Worm (Caenorhabditis elegans): ENCODE data around the gene ZK546.2.

ZK546.2 gene

DNA sequence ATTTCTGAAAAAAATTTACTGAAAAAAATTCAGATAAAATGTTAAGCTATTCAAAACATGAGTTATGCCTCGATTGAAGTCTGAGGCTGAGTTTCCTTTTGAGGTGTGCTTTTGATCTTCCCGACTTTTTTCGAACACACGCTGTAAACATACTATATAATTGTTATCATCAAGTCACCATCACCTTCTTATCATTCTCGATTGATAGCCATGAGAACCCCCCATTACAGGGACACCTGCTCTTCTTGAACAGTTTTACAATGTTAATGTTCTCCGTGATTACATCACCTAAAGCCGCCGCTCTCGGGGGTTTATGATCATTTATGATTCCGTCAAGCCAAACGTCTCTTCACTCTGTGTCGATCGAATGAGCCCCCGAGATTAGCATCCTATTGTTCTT is 38.3 kb downstream of the ZK546.2 start:
- TF ChIP-seq tab-1 (GFP tag; IDR thresholded peaks at IDR 0.05) (no peak), ztf-23 (GFP tag; IDR thresholded peaks at IDR 0.05) (no peak), flt-1 (GFP tag; IDR thresholded peaks at IDR 0.05) (no peak), klf-2 (GFP tag; conservative IDR thresholded peaks at IDR 0.05) (no peak), ref-1 (GFP tag; conservative IDR thresholded peaks at IDR 0.05) (no peak), T22C8.4 (GFP tag; IDR thresholded peaks at IDR 0.05) (no peak), med-1 (GFP tag; optimal IDR thresholded peaks at IDR 0.05; ENCODE audit: insufficient read depth) (no peak), ztf-29 (GFP tag; IDR thresholded peaks at IDR 0.05) (no peak), cog-1 (tag; optimal IDR thresholded peaks at IDR 0.05) (no peak)

DNA sequence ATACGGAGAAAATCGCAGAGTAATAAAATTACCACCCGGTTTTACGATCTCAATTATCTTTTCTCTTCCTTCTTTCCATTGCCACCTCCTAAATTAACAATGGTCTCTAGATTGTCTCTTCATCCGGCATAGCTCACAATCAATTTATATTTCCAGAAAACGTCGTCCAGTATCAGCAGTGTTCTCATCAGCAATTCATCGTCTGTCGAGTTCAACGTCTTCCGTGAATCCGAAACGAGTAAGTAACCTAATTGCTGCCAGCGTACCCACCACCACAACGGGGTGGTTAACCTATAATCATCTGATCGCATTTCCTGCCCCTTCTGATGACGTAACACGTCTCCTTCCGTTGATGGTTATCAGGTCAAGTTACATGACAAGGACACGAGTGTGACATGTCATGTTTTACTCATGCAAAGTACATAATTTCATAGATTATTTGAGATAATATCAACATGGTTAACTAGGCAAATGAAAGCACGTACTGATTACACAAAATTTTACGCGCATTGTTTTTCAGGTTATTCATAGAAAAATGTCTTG is 40.2 kb downstream of the ZK546.2 start:
- no peak for TF ChIP-seq cog-1 (tag; optimal IDR thresholded peaks at IDR 0.05)
- TF ChIP-seq klf-2 (GFP tag; conservative IDR thresholded peaks at IDR 0.05) = no peak
- TF ChIP-seq ref-1 (GFP tag; conservative IDR thresholded peaks at IDR 0.05) = no peak
- no peak for TF ChIP-seq flt-1 (GFP tag; IDR thresholded peaks at IDR 0.05)
- TF ChIP-seq ztf-23 (GFP tag; IDR thresholded peaks at IDR 0.05) = no peak
- no peak for TF ChIP-seq tab-1 (GFP tag; IDR thresholded peaks at IDR 0.05)
- no peak for TF ChIP-seq med-1 (GFP tag; optimal IDR thresholded peaks at IDR 0.05; ENCODE audit: insufficient read depth)
- no peak for TF ChIP-seq T22C8.4 (GFP tag; IDR thresholded peaks at IDR 0.05)
- no peak for TF ChIP-seq ztf-29 (GFP tag; IDR thresholded peaks at IDR 0.05)

DNA sequence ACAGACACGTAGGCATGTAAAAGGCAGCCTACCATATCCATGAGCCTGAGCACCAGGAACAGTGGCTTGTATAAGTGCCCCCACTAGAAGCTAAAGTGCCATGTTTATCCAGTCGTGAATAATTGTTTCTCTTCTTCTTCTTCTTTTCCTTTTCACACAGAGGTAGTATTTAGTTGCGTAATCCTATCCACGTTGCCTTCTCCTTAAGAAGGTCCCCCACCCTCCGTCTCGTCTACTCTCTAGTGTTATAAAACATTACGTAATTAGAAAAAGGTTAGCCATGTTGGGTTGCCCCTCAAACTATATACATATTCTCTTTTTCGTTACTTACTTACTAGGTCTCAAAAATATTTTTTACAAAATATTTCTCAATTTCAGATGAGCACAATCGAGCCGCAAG is 40.8 kb downstream of the ZK546.2 start:
- no peak for TF ChIP-seq T22C8.4 (GFP tag; IDR thresholded peaks at IDR 0.05)
- TF ChIP-seq ztf-23 (GFP tag; IDR thresholded peaks at IDR 0.05) = no peak
- no peak for TF ChIP-seq tab-1 (GFP tag; IDR thresholded peaks at IDR 0.05)
- no peak for TF ChIP-seq ztf-29 (GFP tag; IDR thresholded peaks at IDR 0.05)
- TF ChIP-seq ref-1 (GFP tag; conservative IDR thresholded peaks at IDR 0.05) = no peak
- no peak for TF ChIP-seq cog-1 (tag; optimal IDR thresholded peaks at IDR 0.05)
- TF ChIP-seq klf-2 (GFP tag; conservative IDR thresholded peaks at IDR 0.05) = no peak
- no peak for TF ChIP-seq flt-1 (GFP tag; IDR thresholded peaks at IDR 0.05)
- TF ChIP-seq med-1 (GFP tag; optimal IDR thresholded peaks at IDR 0.05; ENCODE audit: insufficient read depth) = no peak

DNA sequence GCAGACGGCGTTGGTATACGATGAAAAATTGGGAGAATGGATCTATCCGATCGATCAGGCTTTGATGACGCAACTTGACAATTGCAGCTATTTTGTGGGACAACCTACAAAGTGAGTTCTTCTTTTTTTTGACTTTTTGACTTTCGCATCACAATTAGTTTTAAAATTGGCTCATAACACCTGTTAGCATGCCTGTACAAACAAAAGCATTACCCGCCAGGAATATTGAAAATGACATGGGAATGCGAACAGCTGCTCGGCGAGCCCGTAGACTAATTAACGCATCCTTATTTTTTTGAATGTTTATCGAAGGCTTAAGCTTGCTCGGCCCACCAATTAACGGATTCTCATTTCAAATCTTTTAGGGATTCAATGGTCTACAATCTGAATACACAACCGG is 41.4 kb downstream of the ZK546.2 start:
- TF ChIP-seq flt-1 (GFP tag; IDR thresholded peaks at IDR 0.05) (no peak), ztf-29 (GFP tag; IDR thresholded peaks at IDR 0.05) (no peak), T22C8.4 (GFP tag; IDR thresholded peaks at IDR 0.05) (no peak), ztf-23 (GFP tag; IDR thresholded peaks at IDR 0.05) (no peak), med-1 (GFP tag; optimal IDR thresholded peaks at IDR 0.05; ENCODE audit: insufficient read depth) (no peak), klf-2 (GFP tag; conservative IDR thresholded peaks at IDR 0.05) (no peak), ref-1 (GFP tag; conservative IDR thresholded peaks at IDR 0.05) (no peak), cog-1 (tag; optimal IDR thresholded peaks at IDR 0.05) (no peak), tab-1 (GFP tag; IDR thresholded peaks at IDR 0.05) (no peak)

DNA sequence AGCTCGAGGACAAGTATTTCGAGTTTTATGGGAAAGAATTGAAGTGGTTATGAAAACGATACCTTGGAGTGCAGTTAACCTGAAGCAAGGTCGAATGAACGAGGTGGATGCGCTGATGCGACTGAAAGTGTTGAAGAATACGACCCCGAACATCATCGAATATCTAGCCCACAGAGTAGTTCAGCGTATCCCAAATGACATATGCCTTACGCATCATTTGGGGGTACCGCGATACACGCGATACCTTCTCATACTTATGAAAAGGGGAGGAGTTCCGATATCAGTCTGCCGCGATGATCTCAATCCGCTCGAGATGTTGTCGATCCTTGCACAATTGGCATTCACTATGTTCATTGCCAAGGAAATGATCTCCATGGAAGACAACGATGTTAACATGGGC is 44.0 kb downstream of the ZK546.2 start, which contains the start of gene T27F7.12:
Gene T27F7.12, plus strand, starts transcription at position 301 of the 400 bp plus-strand sequence.
- TF ChIP-seq klf-2 (GFP tag; conservative IDR thresholded peaks at IDR 0.05) = no peak
- TF ChIP-seq cog-1 (tag; optimal IDR thresholded peaks at IDR 0.05) = no peak
- no peak for TF ChIP-seq ref-1 (GFP tag; conservative IDR thresholded peaks at IDR 0.05)
- TF ChIP-seq flt-1 (GFP tag; IDR thresholded peaks at IDR 0.05) = no peak
- TF ChIP-seq tab-1 (GFP tag; IDR thresholded peaks at IDR 0.05) = no peak
- TF ChIP-seq T22C8.4 (GFP tag; IDR thresholded peaks at IDR 0.05) = no peak
- no peak for TF ChIP-seq ztf-23 (GFP tag; IDR thresholded peaks at IDR 0.05)
- no peak for TF ChIP-seq med-1 (GFP tag; optimal IDR thresholded peaks at IDR 0.05; ENCODE audit: insufficient read depth)
- no peak for TF ChIP-seq ztf-29 (GFP tag; IDR thresholded peaks at IDR 0.05)

DNA sequence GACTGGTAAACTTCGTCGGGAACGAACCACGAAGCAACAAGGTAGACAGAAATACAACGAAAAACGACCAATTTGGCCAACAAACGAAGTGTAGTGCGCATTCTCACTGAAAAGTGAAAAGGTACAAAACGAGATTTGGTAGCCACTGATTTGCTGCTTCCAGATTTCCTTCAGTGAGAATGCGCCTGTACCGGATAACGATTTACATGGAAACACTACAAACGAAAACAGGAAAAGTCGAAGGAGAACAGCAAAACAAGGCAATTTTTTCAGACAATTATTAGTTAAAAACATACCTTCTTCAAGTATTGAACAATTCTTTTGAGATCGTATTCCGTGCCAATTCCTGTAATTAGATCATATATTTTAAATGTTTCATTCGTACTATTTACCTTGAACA is 47.1 kb downstream of the ZK546.2 start, which contains the start of gene pigb-1:
Gene pigb-1, minus strand, starts transcription at position 101 of the 400 bp plus-strand sequence.
- TF ChIP-seq flt-1 (GFP tag; IDR thresholded peaks at IDR 0.05) (no peak), klf-2 (GFP tag; conservative IDR thresholded peaks at IDR 0.05) (no peak), med-1 (GFP tag; optimal IDR thresholded peaks at IDR 0.05; ENCODE audit: insufficient read depth) (no peak), T22C8.4 (GFP tag; IDR thresholded peaks at IDR 0.05) (no peak), ref-1 (GFP tag; conservative IDR thresholded peaks at IDR 0.05) (no peak), cog-1 (tag; optimal IDR thresholded peaks at IDR 0.05) (no peak), ztf-23 (GFP tag; IDR thresholded peaks at IDR 0.05) (no peak)

DNA sequence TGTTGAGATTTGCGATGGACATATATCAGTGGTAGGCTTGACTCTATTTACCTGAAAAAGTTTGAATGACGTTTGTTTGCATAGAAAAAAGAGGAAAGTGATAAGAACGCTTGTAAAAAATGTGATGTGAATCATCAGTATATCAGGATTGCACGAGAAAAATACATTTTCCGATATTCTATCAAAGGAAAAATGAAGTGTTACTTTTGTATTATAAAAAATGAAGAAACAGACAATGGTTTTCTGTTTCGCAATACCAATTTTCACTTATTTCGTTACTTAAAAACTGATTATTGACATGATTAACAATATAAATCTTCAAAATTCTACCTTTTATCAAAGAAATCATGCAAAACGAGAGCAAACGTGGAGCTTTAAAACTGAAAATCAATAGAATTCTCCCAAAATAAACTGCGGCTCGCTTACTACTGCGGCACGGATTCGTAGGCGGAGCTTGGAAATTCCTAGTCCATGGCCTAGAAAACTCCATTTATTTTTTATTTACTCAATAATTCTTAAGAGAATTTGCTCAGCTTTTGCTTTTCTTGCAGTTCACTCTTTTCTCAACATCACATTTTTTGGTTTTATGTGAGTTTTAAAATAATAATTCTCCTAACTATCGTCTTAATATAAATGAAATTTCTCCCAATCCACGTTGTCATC is 47.8 kb downstream of the ZK546.2 start, which contains the start of the genes eif-1 and vps-24:
Gene eif-1, minus strand, starts transcription at position 51 of the 663 bp plus-strand sequence.
Gene vps-24, plus strand, starts transcription at position 469 of the 663 bp plus-strand sequence.
- TF ChIP-seq T22C8.4 (GFP tag; IDR thresholded peaks at IDR 0.05) (no peak), cog-1 (tag; optimal IDR thresholded peaks at IDR 0.05) (no peak), ztf-23 (GFP tag; IDR thresholded peaks at IDR 0.05) (no peak), ref-1 (GFP tag; conservative IDR thresholded peaks at IDR 0.05) (no peak), flt-1 (GFP tag; IDR thresholded peaks at IDR 0.05) (no peak), med-1 (GFP tag; optimal IDR thresholded peaks at IDR 0.05; ENCODE audit: insufficient read depth) (no peak)

DNA sequence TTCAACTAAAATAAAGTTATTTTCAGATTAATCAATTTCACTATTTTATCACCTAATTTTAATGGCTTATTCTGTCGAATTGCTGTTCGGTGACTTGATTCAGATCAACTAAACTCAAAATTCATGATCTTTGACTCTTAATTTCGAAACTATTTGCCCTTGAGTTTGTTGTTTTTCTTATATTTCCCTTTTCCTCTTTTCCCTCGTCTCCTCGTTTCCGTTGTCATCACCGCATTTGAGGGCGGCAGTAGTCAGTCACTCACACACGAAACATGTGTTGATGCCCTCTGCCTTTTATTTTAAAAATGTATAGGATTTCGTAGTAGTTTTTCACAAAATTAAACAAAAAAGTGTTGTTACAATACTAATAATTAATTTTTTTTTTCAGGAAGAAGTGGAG is 49.1 kb downstream of the ZK546.2 start, which contains the start of gene rnh-1.0:
Gene rnh-1.0, plus strand, starts transcription at position 389 of the 400 bp plus-strand sequence.
- TF ChIP-seq T22C8.4 (GFP tag; IDR thresholded peaks at IDR 0.05) (no peak), tab-1 (GFP tag; IDR thresholded peaks at IDR 0.05) (no peak), ztf-23 (GFP tag; IDR thresholded peaks at IDR 0.05) (no peak), med-1 (GFP tag; optimal IDR thresholded peaks at IDR 0.05; ENCODE audit: insufficient read depth) (no peak), klf-2 (GFP tag; conservative IDR thresholded peaks at IDR 0.05) (no peak), flt-1 (GFP tag; IDR thresholded peaks at IDR 0.05) (no peak), ztf-29 (GFP tag; IDR thresholded peaks at IDR 0.05) (no peak), ref-1 (GFP tag; conservative IDR thresholded peaks at IDR 0.05) (no peak), cog-1 (tag; optimal IDR thresholded peaks at IDR 0.05) (no peak)

Data from whole organism, midembryonic.